Worm (Caenorhabditis elegans) whole organism, late embryonic: ENCODE results near the gene tufm-1.

Source experiments
- F13H6.1 ChIP-seq: sonication (generic microtip); optimal IDR thresholded peaks from 2 replicates; lab custom pipeline; 2016; ENCODE audit warnings: missing genetic modification characterization, missing compliant biosample characterization
- K09A11.1 ChIP-seq: sonication (generic microtip); optimal IDR thresholded peaks from 2 replicates; lab custom pipeline; 2017; ENCODE audit warnings: antibody characterized with exemption, mild to moderate bottlenecking, missing genetic modification characterization, missing compliant biosample characterization; ENCODE audit not compliant: insufficient read depth
- Y22D7AL.16 ChIP-seq: sonication (generic microtip); optimal IDR thresholded peaks from 2 replicates; lab custom pipeline; 2016; ENCODE audit warnings: missing genetic modification characterization, missing compliant biosample characterization
- ahr-1 ChIP-seq: sonication (generic microtip); optimal IDR thresholded peaks from 2 replicates; lab custom pipeline; 2016; ENCODE audit warnings: missing genetic modification characterization, missing compliant biosample characterization
- ama-1 ChIP-seq: fragments of 150-350 bp; optimal IDR thresholded peaks from 2 replicates; lab custom pipeline; 2014
- ceh-14 ChIP-seq: sonication (generic microtip); optimal IDR thresholded peaks from 2 replicates; lab custom pipeline; 2016; ENCODE audit warnings: missing genotype, missing genetic modification characterization, missing compliant biosample characterization
- ceh-19 ChIP-seq: fragments of 200-800 bp; sonication (Bioruptor generic); optimal IDR thresholded peaks from 2 replicates; lab custom pipeline; 2018; ENCODE audit warnings: mild to moderate bottlenecking, missing genetic modification characterization, missing compliant biosample characterization
- ceh-22 ChIP-seq: sonication (generic microtip); optimal IDR thresholded peaks from 2 replicates; lab custom pipeline; 2017; ENCODE audit warnings: missing biosample characterization, missing genetic modification characterization
- ceh-24 ChIP-seq: sonication (generic microtip); optimal IDR thresholded peaks from 2 replicates; lab custom pipeline; 2016; ENCODE audit warnings: mild to moderate bottlenecking, missing genetic modification characterization, missing compliant biosample characterization
- ceh-30 ChIP-seq: fragments of 150-350 bp; optimal IDR thresholded peaks from 2 replicates; lab custom pipeline; 2014; ENCODE audit warnings: missing biosample characterization, missing genetic modification characterization
- ceh-34 ChIP-seq: sonication (generic microtip); optimal IDR thresholded peaks from 2 replicates; lab custom pipeline; 2016; ENCODE audit warnings: mild to moderate bottlenecking, missing genetic modification characterization, missing compliant biosample characterization
- ceh-48 ChIP-seq: sonication (generic microtip); optimal IDR thresholded peaks from 2 replicates; lab custom pipeline; 2016; ENCODE audit warnings: missing genetic modification characterization, inconsistent platforms, missing compliant biosample characterization
- ceh-6 ChIP-seq: fragments of 200-800 bp; sonication (Bioruptor generic); optimal IDR thresholded peaks from 2 replicates; lab custom pipeline; 2018; ENCODE audit warnings: mild to moderate bottlenecking, missing genetic modification characterization, missing compliant biosample characterization
- che-1 ChIP-seq: sonication (generic microtip); optimal IDR thresholded peaks from 2 replicates; lab custom pipeline; 2016; ENCODE audit warnings: mild to moderate bottlenecking, missing genetic modification characterization, missing compliant biosample characterization
- dmd-4 ChIP-seq: sonication (generic microtip); optimal IDR thresholded peaks from 2 replicates; lab custom pipeline; 2016; ENCODE audit warnings: borderline replicate concordance, missing genetic modification characterization, missing compliant biosample characterization
- elt-2 ChIP-seq: sonication (generic microtip); optimal IDR thresholded peaks from 2 replicates; lab custom pipeline; 2016; ENCODE audit warnings: missing genetic modification reagents, missing genetic modification characterization, missing compliant biosample characterization
- hlh-13 ChIP-seq: fragments of 200-800 bp; sonication (Bioruptor generic); optimal IDR thresholded peaks from 2 replicates; lab custom pipeline; 2018; ENCODE audit warnings: mild to moderate bottlenecking, missing genetic modification characterization, missing compliant biosample characterization
- hlh-15 ChIP-seq: sonication (generic microtip); optimal IDR thresholded peaks from 2 replicates; lab custom pipeline; 2016; ENCODE audit warnings: missing genetic modification characterization, missing compliant biosample characterization
- hlh-30 ChIP-seq: sonication (generic microtip); optimal IDR thresholded peaks from 2 replicates; lab custom pipeline; 2017; ENCODE audit warnings: antibody characterized with exemption, missing genetic modification characterization, missing compliant biosample characterization; ENCODE audit not compliant: insufficient read depth
- hlh-8 ChIP-seq: sonication (generic microtip); optimal IDR thresholded peaks from 2 replicates; lab custom pipeline; 2016; ENCODE audit warnings: missing genotype, missing genetic modification characterization, missing compliant biosample characterization
- lim-6 ChIP-seq: sonication (generic microtip); optimal IDR thresholded peaks from 2 replicates; lab custom pipeline; 2016; ENCODE audit warnings: missing genetic modification characterization, missing compliant biosample characterization
- nfya-1 ChIP-seq: sonication (generic microtip); optimal IDR thresholded peaks from 2 replicates; lab custom pipeline; 2017; ENCODE audit warnings: missing genetic modification characterization, mild to moderate bottlenecking, missing compliant biosample characterization, antibody characterized with exemption, moderate library complexity
- nhr-11 ChIP-seq: fragments of 150-350 bp; optimal IDR thresholded peaks from 2 replicates; lab custom pipeline; 2014; ENCODE audit warnings: missing biosample characterization, missing genetic modification characterization
- npax-4 ChIP-seq: sonication (generic microtip); optimal IDR thresholded peaks from 2 replicates; lab custom pipeline; 2016; ENCODE audit warnings: missing genetic modification characterization, missing compliant biosample characterization
- odd-2 ChIP-seq: sonication (generic microtip); optimal IDR thresholded peaks from 2 replicates; lab custom pipeline; 2017; ENCODE audit warnings: antibody characterized with exemption, mild to moderate bottlenecking, missing genetic modification characterization, missing compliant biosample characterization
- pag-3 ChIP-seq: sonication (generic microtip); optimal IDR thresholded peaks from 2 replicates; lab custom pipeline; 2016; ENCODE audit warnings: missing compliant biosample characterization, missing genetic modification characterization, borderline replicate concordance
- pat-9 ChIP-seq: fragments of 200-800 bp; sonication (Bioruptor generic); optimal IDR thresholded peaks from 2 replicates; lab custom pipeline; 2018; ENCODE audit warnings: mild to moderate bottlenecking, missing genetic modification characterization, moderate library complexity, missing compliant biosample characterization
- pha-4 ChIP-seq: fragments of 150-350 bp; optimal IDR thresholded peaks from 2 replicates; lab custom pipeline; 2018; ENCODE audit warnings: missing biosample characterization, missing genetic modification reagents, missing genetic modification characterization
- syd-9 ChIP-seq: sonication (generic microtip); optimal IDR thresholded peaks from 2 replicates; lab custom pipeline; 2016; ENCODE audit warnings: mild to moderate bottlenecking, missing genetic modification characterization, moderate library complexity, missing compliant biosample characterization
- unc-3 ChIP-seq, 2 experiments: fragments of 200-800 bp in 1 of 2; sonication (Bioruptor generic) in 1 of 2; sonication (generic microtip) in 1 of 2; conservative IDR thresholded peaks in 1 of 2; optimal IDR thresholded peaks in 1 of 2; 2 replicates each; pipeline versions ENCODE4 v1.3.6 to Lab custom; 2016 to 2022; ENCODE audit warnings: missing compliant biosample characterization in 2 of 2, missing genetic modification characterization in 2 of 2, missing genetic modification reagents in 1 of 2
- unc-42 ChIP-seq: sonication (generic microtip); optimal IDR thresholded peaks from 2 replicates; lab custom pipeline; 2016; ENCODE audit warnings: missing genotype, missing genetic modification characterization, missing compliant biosample characterization
- unc-55 ChIP-seq: sonication (generic microtip); optimal IDR thresholded peaks from 2 replicates; lab custom pipeline; 2017; ENCODE audit warnings: missing biosample characterization, missing genetic modification reagents, missing genetic modification characterization
- zip-5 ChIP-seq: sonication (generic microtip); optimal IDR thresholded peaks from 2 replicates; lab custom pipeline; 2016; ENCODE audit warnings: missing genetic modification characterization, missing compliant biosample characterization
- ztf-16 ChIP-seq: sonication (generic microtip); optimal IDR thresholded peaks from 2 replicates; lab custom pipeline; 2017; ENCODE audit warnings: missing genetic modification characterization, missing compliant biosample characterization

Gene tufm-1

ce11 chrIII:2817847-2818246 is 3.1 kb upstream of the tufm-1 start:
- peak; percentile 71 for TF ChIP-seq nfya-1 (tag; lab: Kevin White, UChicago)
- no peak for TF ChIP-seq F13H6.1 (tag; lab: Kevin White, UChicago)

- TF ChIP-seq dmd-4 (tag; lab: Kevin White, UChicago) (no peak), nfya-1 (tag; lab: Kevin White, UChicago) (peak; percentile 89), unc-55 (no peak), ceh-19 (GFP tag; lab: Kevin White, UChicago) (no peak), ceh-48 (tag; lab: Kevin White, UChicago) (peak; percentile 8), hlh-13 (GFP tag; lab: Kevin White, UChicago) (no peak)
These were observed 1.6 kb upstream of the tufm-1 start for ce11 chrIII:2816205-2816923.

ce11 chrIII:2811410-2811809 is 3.4 kb downstream of the tufm-1 start:
- TF ChIP-seq nhr-11 (no peak), ahr-1 (tag; lab: Kevin White, UChicago) (no peak), hlh-30 (tag; lab: Kevin White, UChicago) (no peak), Y22D7AL.16 (tag; lab: Kevin White, UChicago) (no peak), K09A11.1 (tag; lab: Kevin White, UChicago) (no peak), ceh-6 (GFP tag; lab: Kevin White, UChicago) (no peak), zip-5 (tag; lab: Kevin White, UChicago) (no peak), che-1 (tag; lab: Kevin White, UChicago) (no peak)

- TF ChIP-seq nfya-1 (tag; lab: Kevin White, UChicago) (peak; percentile 9), elt-2 (tag; lab: Kevin White, UChicago) (no peak), unc-42 (peak; percentile 52)
These were observed 9.7 kb downstream of the tufm-1 start, which contains the start of gene Y71H2AM.3 for ce11 chrIII:2805084-2805483. TSS of gene Y71H2AM.3 (plus strand) at chrIII:2805430.

- TF ChIP-seq hlh-30 (tag; lab: Kevin White, UChicago): peak; percentile 95
- TF ChIP-seq ceh-34 (tag; lab: Kevin White, UChicago): no peak
These were observed 10.3 kb downstream of the tufm-1 start for ce11 chrIII:2804461-2804860.

- TF ChIP-seq ztf-16 (no peak), pat-9 (tag; lab: Kevin White, UChicago) (no peak), ceh-22 (tag; lab: Kevin White, UChicago) (no peak), pha-4 (tag; lab: Kevin White, UChicago) (no peak)
These were observed 12.8 kb downstream of the tufm-1 start, which contains the start of the genes twk-45 and Y71H2AM.25 for ce11 chrIII:2801800-2802515. TSS of gene twk-45 (minus strand) at chrIII:2801900. TSS of gene Y71H2AM.25 (plus strand) at chrIII:2802465.

ce11 chrIII:2800743-2801142 is 14.0 kb downstream of the tufm-1 start:
- no peak for TF ChIP-seq hlh-15 (tag; lab: Kevin White, UChicago)
- no peak for TF ChIP-seq ceh-34 (tag; lab: Kevin White, UChicago)
- TF ChIP-seq pag-3 (tag; lab: Kevin White, UChicago): no peak
- TF ChIP-seq ceh-24 (tag; lab: Kevin White, UChicago): no peak
- TF ChIP-seq zip-5 (tag; lab: Kevin White, UChicago): no peak
- no peak for TF ChIP-seq unc-3 (GFP tag; conservative IDR thresholded peaks at IDR 0.05; lab: Robert Waterston, UW)
- TF ChIP-seq unc-3 (tag; optimal IDR thresholded peaks at IDR 0.05; lab: Kevin White, UChicago): no peak
- no peak for TF ChIP-seq lim-6 (tag; lab: Kevin White, UChicago)
- TF ChIP-seq ahr-1 (tag; lab: Kevin White, UChicago): no peak
- TF ChIP-seq elt-2 (tag; lab: Kevin White, UChicago): no peak
- TF ChIP-seq unc-42: no peak
- no peak for TF ChIP-seq hlh-8 (tag; lab: Kevin White, UChicago)
- TF ChIP-seq syd-9 (tag; lab: Kevin White, UChicago): no peak
- no peak for TF ChIP-seq ceh-22 (tag; lab: Kevin White, UChicago)
- TF ChIP-seq odd-2 (tag; lab: Kevin White, UChicago): no peak
- TF ChIP-seq npax-4 (tag; lab: Kevin White, UChicago): no peak
- TF ChIP-seq ceh-30 (tag; lab: Kevin White, UChicago): no peak
- no peak for TF ChIP-seq Y22D7AL.16 (tag; lab: Kevin White, UChicago)
- no peak for TF ChIP-seq ceh-14 (tag; lab: Kevin White, UChicago)
- TF ChIP-seq ama-1: no peak
